Worm (Caenorhabditis elegans) whole organism, L4 larva: ENCODE data around the gene hda-10.
A peak's percentile ranks its signal among the peaks of the same experiment; 100 is the strongest.

ENCODE experiments used
- F10B5.3 ChIP-seq: sonication (generic microtip); optimal IDR thresholded peaks from 2 replicates; lab custom pipeline; 2016; ENCODE audit warnings: mild to moderate bottlenecking, missing genetic modification characterization, missing compliant biosample characterization
- F37D6.2 ChIP-seq: sonication (generic microtip); optimal IDR thresholded peaks from 2 replicates; lab custom pipeline; 2016; ENCODE audit warnings: mild to moderate bottlenecking, missing genetic modification characterization, missing compliant biosample characterization
- F44E2.7 ChIP-seq: fragments of 200-800 bp; sonication (Bioruptor generic); IDR thresholded peaks from 2 replicates; pipeline ENCODE4 v2.1.2; 2022; ENCODE audit warnings: missing genetic modification characterization, missing compliant biosample characterization
- R02D3.7 ChIP-seq: fragments of 150-350 bp; sonication (generic microtip); optimal IDR thresholded peaks from 3 replicates; lab custom pipeline; 2014; ENCODE audit warnings: missing biosample characterization, missing genetic modification characterization
- T20F7.1 ChIP-seq: fragments of 200-800 bp; sonication (Bioruptor generic); optimal IDR thresholded peaks from 2 replicates; lab custom pipeline; 2018; ENCODE audit warnings: mild to moderate bottlenecking, missing genetic modification characterization, missing compliant biosample characterization
- T26A8.4 ChIP-seq: fragments of 200-800 bp; sonication (Bioruptor generic); IDR thresholded peaks from 2 replicates; pipeline ENCODE4 v1.3.6; 2022; ENCODE audit warnings: missing genetic modification characterization, missing compliant biosample characterization
- Y5F2A.4 ChIP-seq: fragments of 200-800 bp; sonication (Bioruptor generic); optimal IDR thresholded peaks from 2 replicates; lab custom pipeline; 2018; ENCODE audit warnings: mild to moderate bottlenecking, missing genetic modification characterization, missing compliant biosample characterization
- Y75B8A.6 ChIP-seq: fragments of 200-800 bp; sonication (Bioruptor generic); IDR thresholded peaks from 2 replicates; pipeline ENCODE4 v1.3.6; 2022; ENCODE audit warnings: missing genetic modification reagents, missing genetic modification characterization, missing compliant biosample characterization
- ZK337.2 ChIP-seq: fragments of 200-800 bp; sonication (Bioruptor generic); IDR thresholded peaks from 2 replicates; pipeline ENCODE4 v1.3.6; 2022; ENCODE audit warnings: missing genetic modification reagents, missing genetic modification characterization, missing compliant biosample characterization
- ZK546.5 ChIP-seq, 2 experiments: sonication (generic microtip); optimal IDR thresholded peaks; 2 replicates each; lab custom pipeline; 2017; ENCODE audit warnings: missing biosample characterization in 2 of 2, missing genetic modification characterization in 2 of 2
- aly-2 ChIP-seq: sonication (generic microtip); optimal IDR thresholded peaks from 2 replicates; lab custom pipeline; 2018; ENCODE audit warnings: missing biosample characterization, missing genetic modification characterization
- attf-4 ChIP-seq: sonication (generic microtip); optimal IDR thresholded peaks from 3 replicates; lab custom pipeline; 2017; ENCODE audit warnings: missing biosample characterization, missing genetic modification characterization
- ceh-32 ChIP-seq: sonication (generic microtip); optimal IDR thresholded peaks from 2 replicates; lab custom pipeline; 2016; ENCODE audit warnings: mild to moderate bottlenecking, missing genetic modification characterization, missing compliant biosample characterization; ENCODE audit not compliant: poor library complexity
- ces-1 ChIP-seq: fragments of 150-350 bp; sonication (generic microtip); optimal IDR thresholded peaks from 4 replicates; lab custom pipeline; 2014; ENCODE audit warnings: missing biosample characterization, missing genetic modification reagents, missing genetic modification characterization
- daf-12 ChIP-seq: fragments of 150-350 bp; optimal IDR thresholded peaks from 2 replicates; lab custom pipeline; 2014; ENCODE audit warnings: missing biosample characterization, missing genetic modification reagents, missing genetic modification characterization
- daf-16 ChIP-seq, 3 experiments: sonication (generic microtip); optimal IDR thresholded peaks; 2 replicates each; lab custom pipeline; 2016 to 2017; ENCODE audit warnings: missing genetic modification characterization in 3 of 3, missing genetic modification reagents in 3 of 3, mild to moderate bottlenecking in 2 of 3, missing compliant biosample characterization in 2 of 3, missing biosample characterization in 1 of 3, moderate library complexity in 1 of 3
- daf-8 ChIP-seq: fragments of 200-800 bp; sonication (Bioruptor generic); IDR thresholded peaks from 2 replicates; pipeline ENCODE4 v1.3.6; 2022; ENCODE audit warnings: missing genetic modification characterization, missing compliant biosample characterization
- dmd-6 ChIP-seq: fragments of 200-800 bp; sonication (Bioruptor generic); IDR thresholded peaks from 2 replicates; pipeline ENCODE4 v1.3.6; 2022; ENCODE audit warnings: missing genetic modification reagents, missing genetic modification characterization, missing compliant biosample characterization
- dmd-8 ChIP-seq: fragments of 200-800 bp; sonication (Bioruptor generic); IDR thresholded peaks from 2 replicates; pipeline ENCODE4 v1.3.6; 2022; ENCODE audit warnings: missing genetic modification characterization, missing compliant biosample characterization
- duxl-1 ChIP-seq: sonication (generic microtip); optimal IDR thresholded peaks from 2 replicates; lab custom pipeline; 2016; ENCODE audit warnings: mild to moderate bottlenecking, missing genetic modification characterization, moderate library complexity, missing compliant biosample characterization; ENCODE audit not compliant: poor library complexity
- dve-1 ChIP-seq: sonication (generic microtip); optimal IDR thresholded peaks from 2 replicates; lab custom pipeline; 2017; ENCODE audit warnings: antibody characterized with exemption, mild to moderate bottlenecking, missing genetic modification characterization, missing compliant biosample characterization; ENCODE audit not compliant: insufficient read depth
- egl-27 ChIP-seq: sonication (generic microtip); optimal IDR thresholded peaks from 3 replicates; lab custom pipeline; 2017; ENCODE audit warnings: missing biosample characterization, missing genetic modification reagents, missing genetic modification characterization
- fos-1 ChIP-seq: fragments of 150-350 bp; optimal IDR thresholded peaks from 2 replicates; lab custom pipeline; 2014; ENCODE audit warnings: missing biosample characterization, missing genetic modification characterization
- hlh-30 ChIP-seq: sonication (generic microtip); optimal IDR thresholded peaks from 2 replicates; lab custom pipeline; 2017; ENCODE audit warnings: antibody characterized with exemption, mild to moderate bottlenecking, missing genetic modification characterization, missing compliant biosample characterization; ENCODE audit not compliant: insufficient read depth
- hmg-1.1 ChIP-seq: fragments of 200-800 bp; sonication (Bioruptor generic); IDR thresholded peaks from 2 replicates; pipeline ENCODE4 v1.3.6; 2022; ENCODE audit warnings: missing genetic modification reagents, missing genetic modification characterization, missing compliant biosample characterization
- lim-7 ChIP-seq: fragments of 200-800 bp; sonication (Bioruptor generic); IDR thresholded peaks from 2 replicates; pipeline ENCODE4 v1.3.6; 2022; ENCODE audit warnings: missing genetic modification characterization, missing compliant biosample characterization
- lin-1 ChIP-seq: fragments of 200-800 bp; sonication (Bioruptor generic); IDR thresholded peaks from 2 replicates; pipeline ENCODE4 v1.3.6; 2022; ENCODE audit warnings: missing genetic modification reagents, missing genetic modification characterization, missing compliant biosample characterization
- lin-29 ChIP-seq: fragments of 200-800 bp; sonication (Bioruptor generic); IDR thresholded peaks from 2 replicates; pipeline ENCODE4 v1.3.6; 2022; ENCODE audit warnings: missing genetic modification reagents, missing genetic modification characterization, missing compliant biosample characterization
- madf-5 ChIP-seq, 2 experiments: fragments of 200-800 bp; sonication (Bioruptor generic); IDR thresholded peaks; 2 replicates each; pipeline ENCODE4 v1.3.6; 2022; ENCODE audit warnings: missing compliant biosample characterization in 2 of 2, missing genetic modification characterization in 2 of 2
- mdt-29 ChIP-seq: fragments of 200-800 bp; sonication (Bioruptor generic); IDR thresholded peaks from 2 replicates; pipeline ENCODE4 v1.3.6; 2022; ENCODE audit warnings: missing genetic modification reagents, missing genetic modification characterization, missing compliant biosample characterization
- mep-1 ChIP-seq: fragments of 150-350 bp; sonication (generic microtip); optimal IDR thresholded peaks from 3 replicates; lab custom pipeline; 2014; ENCODE audit warnings: missing biosample characterization, missing genetic modification characterization
- mes-2 ChIP-seq: sonication (generic microtip); optimal IDR thresholded peaks from 2 replicates; lab custom pipeline; 2016; ENCODE audit warnings: missing genotype, mild to moderate bottlenecking, missing genetic modification characterization, missing compliant biosample characterization; ENCODE audit not compliant: poor library complexity, severe bottlenecking
- mxl-2 ChIP-seq: fragments of 200-800 bp; sonication (Bioruptor generic); conservative IDR thresholded peaks from 2 replicates; pipeline ENCODE4 v1.3.6; 2022; ENCODE audit warnings: missing genetic modification reagents, missing genetic modification characterization, missing compliant biosample characterization
- mxl-3 ChIP-seq: fragments of 200-800 bp; sonication (Bioruptor generic); optimal IDR thresholded peaks from 2 replicates; lab custom pipeline; 2018; ENCODE audit warnings: mild to moderate bottlenecking, missing genetic modification characterization, missing compliant biosample characterization
- nhr-11 ChIP-seq: fragments of 150-350 bp; optimal IDR thresholded peaks from 2 replicates; lab custom pipeline; 2014; ENCODE audit warnings: missing biosample characterization, missing genetic modification characterization
- nhr-111 ChIP-seq: fragments of 200-800 bp; sonication (Bioruptor generic); optimal IDR thresholded peaks from 2 replicates; lab custom pipeline; 2018; ENCODE audit warnings: mild to moderate bottlenecking, missing genetic modification characterization, missing compliant biosample characterization
- nhr-237 ChIP-seq: sonication (generic microtip); optimal IDR thresholded peaks from 2 replicates; lab custom pipeline; 2017; ENCODE audit warnings: missing biosample characterization, missing genetic modification characterization
- nhr-25 ChIP-seq: sonication (generic microtip); optimal IDR thresholded peaks from 2 replicates; lab custom pipeline; 2017; ENCODE audit warnings: missing genetic modification characterization, mild to moderate bottlenecking, missing compliant biosample characterization, antibody characterized with exemption, moderate library complexity, borderline replicate concordance; ENCODE audit not compliant: insufficient read depth
- nhr-28 ChIP-seq: fragments of 150-350 bp; optimal IDR thresholded peaks from 2 replicates; lab custom pipeline; 2014; ENCODE audit warnings: missing biosample characterization, missing genetic modification characterization
- nhr-41 ChIP-seq: fragments of 200-800 bp; sonication (Bioruptor generic); IDR thresholded peaks from 2 replicates; pipeline ENCODE4 v1.3.6; 2022; ENCODE audit warnings: missing genetic modification reagents, missing genetic modification characterization, missing compliant biosample characterization
- nhr-42 ChIP-seq: fragments of 200-800 bp; sonication (Bioruptor generic); IDR thresholded peaks from 2 replicates; pipeline ENCODE4 v1.3.6; 2022; ENCODE audit warnings: missing genetic modification characterization, missing compliant biosample characterization
- nhr-76 ChIP-seq: fragments of 150-350 bp; optimal IDR thresholded peaks from 2 replicates; lab custom pipeline; 2014; ENCODE audit warnings: missing biosample characterization, missing genetic modification characterization
- nhr-77 ChIP-seq: fragments of 150-350 bp; optimal IDR thresholded peaks from 2 replicates; lab custom pipeline; 2014; ENCODE audit warnings: missing biosample characterization, missing genetic modification characterization
- php-3 ChIP-seq: fragments of 200-800 bp; sonication (Bioruptor generic); IDR thresholded peaks from 2 replicates; pipeline ENCODE4 v1.3.6; 2022; ENCODE audit warnings: missing genetic modification reagents, missing genetic modification characterization, missing compliant biosample characterization
- pqm-1 ChIP-seq: sonication (generic microtip); optimal IDR thresholded peaks from 2 replicates; lab custom pipeline; 2017; ENCODE audit warnings: missing biosample characterization, missing genetic modification characterization
- snpc-4 ChIP-seq: fragments of 150-350 bp; optimal IDR thresholded peaks from 2 replicates; lab custom pipeline; 2014; ENCODE audit warnings: missing biosample characterization, missing genetic modification characterization
- tag-97 ChIP-seq: fragments of 200-800 bp; sonication (Bioruptor generic); IDR thresholded peaks from 2 replicates; pipeline ENCODE4 v1.3.6; 2022; ENCODE audit warnings: missing genetic modification characterization, missing compliant biosample characterization
- tra-1 ChIP-seq: fragments of 200-800 bp; sonication (Bioruptor generic); IDR thresholded peaks from 2 replicates; pipeline ENCODE4 v1.3.6; 2022; ENCODE audit warnings: missing genetic modification reagents, missing genetic modification characterization, missing compliant biosample characterization
- vab-7 ChIP-seq: fragments of 200-800 bp; sonication (Bioruptor generic); IDR thresholded peaks from 2 replicates; pipeline ENCODE4 v1.3.6; 2022; ENCODE audit warnings: missing genetic modification reagents, missing genetic modification characterization, missing compliant biosample characterization
- zag-1 ChIP-seq: fragments of 150-350 bp; optimal IDR thresholded peaks from 2 replicates; lab custom pipeline; 2014; ENCODE audit warnings: missing biosample characterization, missing genetic modification characterization
- zfp-3 ChIP-seq: fragments of 200-800 bp; sonication (Bioruptor generic); conservative IDR thresholded peaks from 2 replicates; pipeline ENCODE4 v1.3.6; 2022; ENCODE audit warnings: missing genetic modification reagents, missing genetic modification characterization, missing compliant biosample characterization
- zip-2 ChIP-seq: fragments of 150-350 bp; optimal IDR thresholded peaks from 2 replicates; lab custom pipeline; 2014; ENCODE audit warnings: missing biosample characterization, missing genetic modification characterization

hda-10 gene

ce11 chrII:13859847-13860246, 22.7 kb upstream of the hda-10 start (continued):
- TF ChIP-seq ces-1 (GFP tag; lab: Kevin White, UChicago) = no peak
- peak; percentile 57 for TF ChIP-seq nhr-28 (tag; lab: Kevin White, UChicago)
- TF ChIP-seq nhr-25 (tag; lab: Kevin White, UChicago) = no peak
- no peak for TF ChIP-seq nhr-76 (tag; lab: Kevin White, UChicago)
- no peak for TF ChIP-seq hmg-1.1 (GFP tag; lab: Robert Waterston, UW)
- no peak for TF ChIP-seq mdt-29 (GFP tag; lab: Robert Waterston, UW)
- no peak for TF ChIP-seq mep-1 (tag; lab: Kevin White, UChicago)
- TF ChIP-seq tra-1 (GFP tag; lab: Robert Waterston, UW) = no peak
- peak; percentile 38 for TF ChIP-seq mes-2
- TF ChIP-seq nhr-111 = no peak
- no peak for TF ChIP-seq hlh-30 (tag; lab: Kevin White, UChicago)
- TF ChIP-seq nhr-11 (tag; lab: Kevin White, UChicago) = no peak
- no peak for TF ChIP-seq R02D3.7 (tag; lab: Kevin White, UChicago)
- TF ChIP-seq F37D6.2 (tag; lab: Kevin White, UChicago) = no peak
- peak; percentile 30 for TF ChIP-seq pqm-1 (tag; lab: Kevin White, UChicago)
- no peak for TF ChIP-seq zip-2
- no peak for TF ChIP-seq Y5F2A.4 (GFP tag; lab: Kevin White, UChicago)
- no peak for TF ChIP-seq ZK546.5 (tag; optimal IDR thresholded peaks at IDR 0.05; lab: Kevin White, UChicago)
- no peak for TF ChIP-seq daf-8
- no peak for TF ChIP-seq daf-12 (tag; lab: Kevin White, UChicago)
- TF ChIP-seq dmd-6 (GFP tag; lab: Robert Waterston, UW) = peak; percentile 22; the same call in 1 of the 2 replicates
- no peak for TF ChIP-seq egl-27 (tag; lab: Kevin White, UChicago)
- no peak for TF ChIP-seq lin-1 (GFP tag; lab: Robert Waterston, UW)
- TF ChIP-seq T20F7.1 = no peak
- no peak for TF ChIP-seq ceh-32 (tag; lab: Kevin White, UChicago)
- TF ChIP-seq madf-5 (GFP tag; IDR thresholded peaks at IDR 0.05; lab: Robert Waterston, UW) = no peak
- no peak for TF ChIP-seq duxl-1 (tag; lab: Kevin White, UChicago)
- TF ChIP-seq lim-7 = no peak
- no peak for TF ChIP-seq T26A8.4
- TF ChIP-seq php-3 (GFP tag; lab: Robert Waterston, UW) = no peak
- TF ChIP-seq zfp-3 (GFP tag; lab: Robert Waterston, UW) = no peak
- no peak for TF ChIP-seq F10B5.3
- no peak for TF ChIP-seq ZK337.2
- TF ChIP-seq mxl-2 (GFP tag; lab: Robert Waterston, UW) = no peak
- TF ChIP-seq zag-1 = no peak
- no peak for TF ChIP-seq tag-97 (GFP tag; lab: Robert Waterston, UW)
- TF ChIP-seq F44E2.7 (GFP tag; lab: Robert Waterston, UW) = no peak
- TF ChIP-seq nhr-41 (GFP tag; lab: Robert Waterston, UW) = no peak
- no peak for TF ChIP-seq fos-1 (tag; lab: Kevin White, UChicago)
- no peak for TF ChIP-seq vab-7 (GFP tag; lab: Robert Waterston, UW)
- TF ChIP-seq dmd-8 (GFP tag; lab: Robert Waterston, UW) = no peak
- TF ChIP-seq aly-2 (tag; lab: Kevin White, UChicago) = no peak
- peak; percentile 38; the same call in 1 of the 2 replicates for TF ChIP-seq nhr-42 (GFP tag; lab: Robert Waterston, UW)
- no peak for TF ChIP-seq daf-16 (GFP tag; optimal IDR thresholded peaks at IDR 0.05; lab: Kevin White, UChicago)
- peak; percentile 48 for TF ChIP-seq daf-16 (tag; optimal IDR thresholded peaks at IDR 0.05; lab: Kevin White, UChicago)
- TF ChIP-seq lin-29 = no peak
- TF ChIP-seq nhr-77 (tag; lab: Kevin White, UChicago) = peak; percentile 63
- no peak for TF ChIP-seq mxl-3 (GFP tag; lab: Kevin White, UChicago)
- no peak for TF ChIP-seq Y75B8A.6 (GFP tag; lab: Robert Waterston, UW)
- no peak for TF ChIP-seq nhr-237
- no peak for TF ChIP-seq snpc-4
- peak; percentile 44 for TF ChIP-seq dve-1 (tag; lab: Kevin White, UChicago)
- TF ChIP-seq attf-4 = no peak
